Fruit fly (Drosophila melanogaster) whole organism, embryonic: Measurements from ENCODE around the gene CG46467.

Experiments
- CG10321 ChIP-seq: fragments of 200-800 bp; sonication (Bioruptor generic); IDR thresholded peaks from 2 replicates; pipeline ENCODE4 v1.3.6; 2022; ENCODE audit warnings: missing biosample characterization, missing genetic modification characterization
- CG10543 ChIP-seq: fragments of 200-800 bp; sonication (Bioruptor generic); optimal IDR thresholded peaks from 3 replicates; lab custom pipeline; 2017; ENCODE audit warnings: missing biosample characterization, mild to moderate bottlenecking, missing genetic modification characterization, moderate library complexity
- CG12391 ChIP-seq: fragments of 200-800 bp; sonication (Bioruptor generic); optimal IDR thresholded peaks from 3 replicates; lab custom pipeline; 2018; ENCODE audit warnings: missing biosample characterization, mild to moderate bottlenecking, missing genetic modification characterization, moderate library complexity
- CG12769 ChIP-seq: fragments of 200-800 bp; sonication (Bioruptor generic); optimal IDR thresholded peaks from 2 replicates; lab custom pipeline; 2019; ENCODE audit warnings: missing biosample characterization, mild to moderate bottlenecking, missing genetic modification characterization, moderate library complexity
- CG14014 ChIP-seq: fragments of 200-800 bp; sonication (Bioruptor generic); IDR thresholded peaks from 2 replicates; pipeline ENCODE4 v1.3.6; 2022; ENCODE audit warnings: missing biosample characterization, missing genetic modification characterization
- CG1602 ChIP-seq: fragments of 200-800 bp; sonication (Bioruptor generic); optimal IDR thresholded peaks from 3 replicates; lab custom pipeline; 2016; ENCODE audit warnings: missing biosample characterization, missing genetic modification characterization
- CG17359 ChIP-seq: fragments of 200-800 bp; sonication (Bioruptor generic); optimal IDR thresholded peaks from 3 replicates; lab custom pipeline; 2018; ENCODE audit warnings: missing biosample characterization, mild to moderate bottlenecking, missing genetic modification characterization, moderate library complexity
- CG17361 ChIP-seq: fragments of 200-800 bp; sonication (Bioruptor generic); IDR thresholded peaks from 3 replicates; pipeline ENCODE4 v1.3.6; 2022; ENCODE audit warnings: missing biosample characterization, missing genetic modification characterization
- CG18262 ChIP-seq: fragments of 200-800 bp; optimal IDR thresholded peaks from 3 replicates; lab custom pipeline; 2019; ENCODE audit warnings: missing biosample characterization, mild to moderate bottlenecking, missing genetic modification characterization, moderate library complexity
- CG2199 ChIP-seq: fragments of 200-800 bp; sonication (Bioruptor generic); IDR thresholded peaks from 3 replicates; pipeline ENCODE4 v1.3.6; 2022; ENCODE audit warnings: missing biosample characterization, missing genetic modification characterization
- CG2678 ChIP-seq: fragments of 200-800 bp; sonication (Bioruptor generic); optimal IDR thresholded peaks from 3 replicates; lab custom pipeline; 2019; ENCODE audit warnings: missing biosample characterization, mild to moderate bottlenecking, missing genetic modification characterization, moderate library complexity
- CG32532 ChIP-seq: fragments of 200-800 bp; sonication (Bioruptor generic); IDR thresholded peaks from 2 replicates; pipeline ENCODE4 v1.3.6; 2022; ENCODE audit warnings: missing biosample characterization, missing genetic modification characterization
- CG3838 ChIP-seq: fragments of 200-800 bp; sonication (Bioruptor generic); optimal IDR thresholded peaks from 3 replicates; lab custom pipeline; 2016; ENCODE audit warnings: missing biosample characterization, missing genetic modification characterization
- CG6689 ChIP-seq: fragments of 200-800 bp; sonication (Bioruptor generic); IDR thresholded peaks from 2 replicates; pipeline ENCODE4 v1.3.6; 2022; ENCODE audit warnings: missing biosample characterization, missing genetic modification characterization
- CG6813 ChIP-seq: fragments of 200-800 bp; sonication (Bioruptor generic); optimal IDR thresholded peaks from 2 replicates; lab custom pipeline; 2017; ENCODE audit warnings: missing biosample characterization, missing genetic modification characterization, mild to moderate bottlenecking, moderate library complexity, missing genetic modification reagents
- CG7271 ChIP-seq: fragments of 200-800 bp; sonication (Bioruptor generic); optimal IDR thresholded peaks from 2 replicates; lab custom pipeline; 2018; ENCODE audit warnings: missing biosample characterization, mild to moderate bottlenecking, missing genetic modification characterization, moderate library complexity
- CG8281 ChIP-seq: fragments of 200-800 bp; sonication (Bioruptor generic); optimal IDR thresholded peaks from 2 replicates; lab custom pipeline; 2018; ENCODE audit warnings: missing biosample characterization, mild to moderate bottlenecking, missing genetic modification characterization, moderate library complexity
- CG8290 ChIP-seq, 3 experiments: fragments of 200-800 bp; sonication (Bioruptor generic); optimal IDR thresholded peaks; 2 replicates each; lab custom pipeline; 2016 to 2019; ENCODE audit warnings: missing biosample characterization in 3 of 3, missing genetic modification characterization in 3 of 3, mild to moderate bottlenecking in 2 of 3, moderate library complexity in 1 of 3
- D19A ChIP-seq: fragments of 200-800 bp; optimal IDR thresholded peaks from 3 replicates; lab custom pipeline; 2019; ENCODE audit warnings: missing biosample characterization, mild to moderate bottlenecking, missing genetic modification characterization, moderate library complexity
- Deaf1 ChIP-seq: fragments of 200-800 bp; optimal IDR thresholded peaks from 3 replicates; lab custom pipeline; 2019; ENCODE audit warnings: missing biosample characterization, mild to moderate bottlenecking, missing genetic modification characterization, moderate library complexity
- Dek ChIP-seq: fragments of 200-800 bp; sonication (Bioruptor generic); optimal IDR thresholded peaks from 3 replicates; lab custom pipeline; 2019; ENCODE audit warnings: missing biosample characterization, mild to moderate bottlenecking, missing genetic modification characterization, moderate library complexity
- Dll ChIP-seq: fragments of 200-800 bp; sonication (Bioruptor generic); IDR thresholded peaks from 4 replicates; pipeline ENCODE4 v1.3.6; 2022; ENCODE audit warnings: missing biosample characterization, missing genetic modification characterization; ENCODE audit not compliant: partially characterized antibody
- Eip74EF ChIP-seq, 2 experiments: fragments of 200-800 bp in 1 of 2; fragments of >200 bp in 1 of 2; sonication (Bioruptor generic) in 1 of 2; optimal IDR thresholded peaks; 2 replicates each; lab custom pipeline; 2017 to 2019; ENCODE audit warnings: missing biosample characterization in 2 of 2, missing genetic modification characterization in 2 of 2, mild to moderate bottlenecking in 1 of 2, moderate library complexity in 1 of 2
- Med ChIP-seq: fragments of 200-800 bp; sonication (Bioruptor generic); peaks from one replicate; lab custom pipeline; 2016; ENCODE audit warnings: missing biosample characterization, missing genetic modification characterization, mild to moderate bottlenecking, inconsistent platforms, moderate library complexity
- Meics ChIP-seq: fragments of 200-800 bp; sonication (Bioruptor generic); optimal IDR thresholded peaks from 2 replicates; lab custom pipeline; 2017; ENCODE audit warnings: missing biosample characterization, mild to moderate bottlenecking, missing genetic modification characterization
- Myb ChIP-seq: fragments of 200-800 bp; sonication (Bioruptor generic); optimal IDR thresholded peaks from 2 replicates; lab custom pipeline; 2016; ENCODE audit warnings: missing biosample characterization, missing genetic modification characterization
- Ptx1 ChIP-seq: fragments of 200-800 bp; sonication (Bioruptor generic); IDR thresholded peaks from 2 replicates; pipeline ENCODE4 v1.3.6; 2022; ENCODE audit warnings: missing biosample characterization, missing genetic modification characterization
- bsh ChIP-seq, 2 experiments: fragments of 200-800 bp; sonication (Bioruptor generic); optimal IDR thresholded peaks; 2 replicates each; lab custom pipeline; 2017 to 2018; ENCODE audit warnings: mild to moderate bottlenecking in 2 of 2, missing biosample characterization in 2 of 2, missing genetic modification characterization in 2 of 2, moderate library complexity in 1 of 2
- chinmo ChIP-seq: fragments of 200-800 bp; sonication (Bioruptor generic); IDR thresholded peaks from 4 replicates; pipeline ENCODE4 v1.3.6; 2022; ENCODE audit warnings: missing biosample characterization, missing genetic modification characterization; ENCODE audit not compliant: partially characterized antibody
- dati ChIP-seq: fragments of 200-800 bp; sonication (Bioruptor generic); IDR thresholded peaks from 2 replicates; pipeline ENCODE4 v1.3.6; 2022; ENCODE audit warnings: missing biosample characterization, missing genetic modification characterization
- dmrt99B ChIP-seq: fragments of 200-800 bp; sonication (Bioruptor generic); optimal IDR thresholded peaks from 2 replicates; lab custom pipeline; 2018; ENCODE audit warnings: missing biosample characterization, mild to moderate bottlenecking, missing genetic modification characterization, moderate library complexity
- esg ChIP-seq: fragments of 200-800 bp; sonication (Bioruptor generic); conservative IDR thresholded peaks from 2 replicates; pipeline ENCODE4 v1.3.6; 2022; ENCODE audit warnings: missing biosample characterization, missing genetic modification characterization
- ewg ChIP-seq: fragments of 200-800 bp; sonication (Bioruptor generic); optimal IDR thresholded peaks from 3 replicates; lab custom pipeline; 2017; ENCODE audit warnings: mild to moderate bottlenecking, missing biosample characterization, missing genetic modification reagents, missing genetic modification characterization
- kni ChIP-seq: fragments of 200-800 bp; sonication (Bioruptor generic); optimal IDR thresholded peaks from 3 replicates; lab custom pipeline; 2017; ENCODE audit warnings: mild to moderate bottlenecking, missing biosample characterization, missing genetic modification reagents, missing genetic modification characterization
- lmd ChIP-seq: fragments of 200-800 bp; sonication (Bioruptor generic); IDR thresholded peaks from 2 replicates; pipeline ENCODE4 v1.3.6; 2022; ENCODE audit warnings: missing biosample characterization, missing genetic modification characterization
- mld ChIP-seq: fragments of 200-800 bp; sonication (Bioruptor generic); IDR thresholded peaks from 3 replicates; pipeline ENCODE4 v1.3.6; 2022; ENCODE audit warnings: missing biosample characterization, missing genetic modification characterization; ENCODE audit not compliant: partially characterized antibody
- odd ChIP-seq: fragments of 200-800 bp; sonication (Bioruptor generic); optimal IDR thresholded peaks from 2 replicates; lab custom pipeline; 2017; ENCODE audit warnings: missing biosample characterization, mild to moderate bottlenecking, missing genetic modification characterization
- pan ChIP-seq, 4 experiments: fragments of >200 bp in 3 of 4; fragments of 200-800 bp in 1 of 4; sonication (Bioruptor generic) in 1 of 4; optimal IDR thresholded peaks in 3 of 4; IDR thresholded peaks in 1 of 4; 2 replicates each; pipeline versions ENCODE4 v1.3.6 to Lab custom; 2017 to 2022; ENCODE audit warnings: missing biosample characterization in 2 of 4, missing genetic modification characterization in 2 of 4, mixed read lengths in 1 of 4
- pros ChIP-seq: fragments of 200-800 bp; sonication (Bioruptor generic); optimal IDR thresholded peaks from 3 replicates; lab custom pipeline; 2019; ENCODE audit warnings: missing biosample characterization, mild to moderate bottlenecking, missing genetic modification characterization, moderate library complexity
- row ChIP-seq: fragments of 200-800 bp; sonication (Bioruptor generic); IDR thresholded peaks from 3 replicates; pipeline ENCODE4 v1.3.6; 2022; ENCODE audit warnings: missing biosample characterization, missing genetic modification characterization
- sd ChIP-seq: fragments of 200-800 bp; sonication (Bioruptor generic); optimal IDR thresholded peaks from 3 replicates; lab custom pipeline; 2018; ENCODE audit warnings: missing biosample characterization, mild to moderate bottlenecking, missing genetic modification characterization, moderate library complexity
- slp2 ChIP-seq: fragments of 200-800 bp; sonication (Bioruptor generic); optimal IDR thresholded peaks from 2 replicates; lab custom pipeline; 2016; ENCODE audit warnings: missing biosample characterization, missing genetic modification characterization
- sna ChIP-seq: fragments of 200-800 bp; sonication (Bioruptor generic); IDR thresholded peaks from 2 replicates; pipeline ENCODE4 v1.3.6; 2022; ENCODE audit warnings: missing biosample characterization, missing genetic modification characterization; ENCODE audit not compliant: partially characterized antibody
- ssp ChIP-seq: fragments of 200-800 bp; sonication (Bioruptor generic); IDR thresholded peaks from 2 replicates; pipeline ENCODE4 v1.3.6; 2022; ENCODE audit warnings: missing biosample characterization, missing genetic modification characterization

The CG46467 gene

dm6 chr3R:10032951-10033720 is 158.7 kb downstream of the CG46467 start (continued):
- peak; percentile 19 for TF ChIP-seq CG12391 (tag; lab: Kevin White, UChicago)

dm6 chr3R:10034995-10035446 is 160.5 kb downstream of the CG46467 start:
- TF ChIP-seq pan (optimal IDR thresholded peaks at IDR 0.05; lab: Kevin White, UChicago) (no peak), pan (GFP tag; optimal IDR thresholded peaks at IDR 0.05 in 1 of 2, IDR thresholded peaks at IDR 0.05 in 1 of 2) (peak in 1 of 2 experiments; percentile 35), kni (GFP tag; lab: Kevin White, UChicago) (peak; percentile 80), CG6813 (peak; percentile 19), CG7271 (no peak), CG2199 (0 out of 3 replicates have a peak, but pooled peaks have one; percentile 54), Med (peak; percentile 58), mld (GFP tag; lab: Robert Waterston, UW) (0 out of 3 replicates have a peak, but pooled peaks have one; percentile 39), lmd (no peak), pros (GFP tag; lab: Kevin White, UChicago) (peak; percentile 32), esg (GFP tag; lab: Robert Waterston, UW) (no peak), CG10543 (GFP tag; lab: Kevin White, UChicago) (peak; percentile 7), D19A (peak; percentile 41), Dll (GFP tag; lab: Robert Waterston, UW) (0 out of 4 replicates have a peak, but pooled peaks have one; percentile 17), bsh (GFP tag; optimal IDR thresholded peaks at IDR 0.05; lab: Kevin White, UChicago) (no peak), CG18262 (tag; lab: Kevin White, UChicago) (peak; percentile 52), ewg (GFP tag; lab: Kevin White, UChicago) (peak; percentile 24), CG6689 (GFP tag; lab: Robert Waterston, UW) (peak; percentile 24; the same call in 1 of the 2 replicates), CG3838 (no peak), CG17359 (tag; lab: Kevin White, UChicago) (peak; percentile 37), CG2678 (tag; lab: Kevin White, UChicago) (peak; percentile 16), CG32532 (GFP tag; lab: Robert Waterston, UW) (peak; percentile 30; the same call in 1 of the 2 replicates), CG14014 (GFP tag; lab: Robert Waterston, UW) (no peak), sd (tag; lab: Kevin White, UChicago) (peak; percentile 1), CG1602 (GFP tag; lab: Kevin White, UChicago) (no peak), CG8290 (GFP tag; optimal IDR thresholded peaks at IDR 0.05; lab: Kevin White, UChicago) (no peak), CG8290 (tag; optimal IDR thresholded peaks at IDR 0.05; lab: Kevin White, UChicago) (peak in 1 of 2 experiments; percentile 6), CG17361 (GFP tag; lab: Robert Waterston, UW) (peak; percentile 32; the same call in 1 of the 3 replicates), ssp (no peak), odd (no peak), Ptx1 (GFP tag; lab: Robert Waterston, UW) (no peak), dati (GFP tag; lab: Robert Waterston, UW) (no peak), Myb (GFP tag; lab: Kevin White, UChicago) (no peak), Dek (tag; lab: Kevin White, UChicago) (no peak), CG10321 (no peak), Deaf1 (peak; percentile 65), dmrt99B (tag; lab: Kevin White, UChicago) (peak; percentile 38), chinmo (GFP tag; lab: Robert Waterston, UW) (0 out of 4 replicates have a peak, but pooled peaks have one; percentile 44), CG12769 (peak; percentile 55), Eip74EF (GFP tag; optimal IDR thresholded peaks at IDR 0.05; lab: Kevin White, UChicago) (peak in 1 of 2 experiments; percentile 44), slp2 (GFP tag; lab: Kevin White, UChicago) (no peak), sna (GFP tag; lab: Robert Waterston, UW) (0 out of 2 replicates have a peak, but pooled peaks have one; percentile 14), row (GFP tag; lab: Robert Waterston, UW) (0 out of 3 replicates have a peak, but pooled peaks have one; percentile 9), CG8281 (tag; lab: Kevin White, UChicago) (peak; percentile 35), Meics (GFP tag; lab: Kevin White, UChicago) (peak; percentile 89)
